Fruit fly (Drosophila melanogaster) whole organism: Measurements from ENCODE around the gene CG31176.

Source experiments
- CG8478 ChIP-seq: fragments of >200 bp; optimal IDR thresholded peaks from 2 replicates; lab custom pipeline; 2018; ENCODE audit warnings: inconsistent platforms
- EcR ChIP-seq, 2 experiments: fragments of >200 bp; optimal IDR thresholded peaks; 2 replicates each; lab custom pipeline; 2017; ENCODE audit warnings: missing biosample characterization in 2 of 2, missing genetic modification characterization in 2 of 2, missing genetic modification reagents in 2 of 2
- pan ChIP-seq: fragments of >200 bp; optimal IDR thresholded peaks from 2 replicates; lab custom pipeline; 2017
- psq ChIP-seq: fragments of >200 bp; optimal IDR thresholded peaks from 2 replicates; lab custom pipeline; 2017
- usp ChIP-seq: fragments of >200 bp; optimal IDR thresholded peaks from 2 replicates; lab custom pipeline; 2017; ENCODE audit warnings: missing biosample characterization, missing genetic modification characterization, mixed read lengths

dm6 chr3R:21633781-21634102, 85.7 kb downstream of the CG31176 start:
- TF ChIP-seq psq = no peak
- TF ChIP-seq usp (GFP tag; lab: Kevin White, UChicago) = no peak
- TF ChIP-seq EcR (GFP tag; optimal IDR thresholded peaks at IDR 0.05; lab: Kevin White, UChicago) = no peak
- no peak for TF ChIP-seq pan (lab: Kevin White, UChicago)
- TF ChIP-seq CG8478 (lab: Kevin White, UChicago) = no peak
